Fruit fly (Drosophila melanogaster) ovary, adult (tissue): ENCODE measurements around the gene CG12589.

Source experiments
- CG17801 ChIP-seq: fragments of 200-800 bp; optimal IDR thresholded peaks from 2 replicates; lab custom pipeline; 2019; ENCODE audit warnings: missing biosample characterization, mild to moderate bottlenecking, missing genetic modification characterization, moderate library complexity; ENCODE audit not compliant: partially characterized antibody

Gene CG12589

dm6 chr3R:5138889-5139288, at the start of gene CG12589:
TSS of gene CG12589 (minus strand) at chr3R:5138989.
- no peak for TF ChIP-seq CG17801 (GFP tag; lab: Kevin White, UChicago)

- TF ChIP-seq CG17801 (GFP tag; lab: Kevin White, UChicago), result no peak
These were observed 49.0 kb upstream of the CG12589 start for dm6 chr3R:5187806-5188205.

dm6 chr3R:5175944-5176343, 37.2 kb upstream of the CG12589 start:
- TF ChIP-seq CG17801 (GFP tag; lab: Kevin White, UChicago), result no peak

- TF ChIP-seq CG17801 (GFP tag; lab: Kevin White, UChicago), result no peak
These were observed 33.2 kb upstream of the CG12589 start for dm6 chr3R:5171972-5172371.

dm6 chr3R:5162213-5162612, 23.4 kb upstream of the CG12589 start:
- no peak for TF ChIP-seq CG17801 (GFP tag; lab: Kevin White, UChicago)

- no peak for TF ChIP-seq CG17801 (GFP tag; lab: Kevin White, UChicago)
These were observed 20.5 kb upstream of the CG12589 start, which contains the start of gene CG12590 for dm6 chr3R:5159312-5159711. TSS of gene CG12590 (plus strand) at chr3R:5159612.

dm6 chr3R:5150523-5150922, 11.7 kb upstream of the CG12589 start, which contains the start of gene dpr16:
TSS of gene dpr16 (plus strand) at chr3R:5150908.
- no peak for TF ChIP-seq CG17801 (GFP tag; lab: Kevin White, UChicago)

- no peak for TF ChIP-seq CG17801 (GFP tag; lab: Kevin White, UChicago)
These were observed 11.0 kb downstream of the CG12589 start, which contains the start of gene RabGGTa for dm6 chr3R:5127790-5128243. TSS of gene RabGGTa (plus strand) at chr3R:5128087.

dm6 chr3R:5126884-5127283, 11.9 kb downstream of the CG12589 start:
- no peak for TF ChIP-seq CG17801 (GFP tag; lab: Kevin White, UChicago)

- TF ChIP-seq CG17801 (GFP tag; lab: Kevin White, UChicago), result no peak
These were observed 13.0 kb downstream of the CG12589 start for dm6 chr3R:5125832-5126231.

- no peak for TF ChIP-seq CG17801 (GFP tag; lab: Kevin White, UChicago)
These were observed 13.9 kb downstream of the CG12589 start for dm6 chr3R:5124928-5125327.

- no peak for TF ChIP-seq CG17801 (GFP tag; lab: Kevin White, UChicago)
These were observed 16.3 kb downstream of the CG12589 start for dm6 chr3R:5122266-5123096.

- TF ChIP-seq CG17801 (GFP tag; lab: Kevin White, UChicago), result no peak
These were observed 18.2 kb downstream of the CG12589 start for dm6 chr3R:5120461-5121214.

- no peak for TF ChIP-seq CG17801 (GFP tag; lab: Kevin White, UChicago)
These were observed 20.6 kb downstream of the CG12589 start for dm6 chr3R:5118185-5118584.

- TF ChIP-seq CG17801 (GFP tag; lab: Kevin White, UChicago), result no peak
These were observed 22.4 kb downstream of the CG12589 start for dm6 chr3R:5116425-5116824.
